Worm (Caenorhabditis elegans) whole organism, L4 larva: ENCODE measurements around the gene zig-2.
A peak's percentile ranks its signal among the peaks of the same experiment; 100 is the strongest.

ENCODE experiments used
- F26F4.8 ChIP-seq: fragments of 200-800 bp; sonication (Bioruptor generic); conservative IDR thresholded peaks from 2 replicates; pipeline ENCODE4 v1.3.6; 2022; ENCODE audit warnings: missing genetic modification characterization, missing compliant biosample characterization
- F37D6.2 ChIP-seq: sonication (generic microtip); optimal IDR thresholded peaks from 2 replicates; lab custom pipeline; 2016; ENCODE audit warnings: mild to moderate bottlenecking, missing genetic modification characterization, missing compliant biosample characterization
- F49E8.2 ChIP-seq: sonication (generic microtip); optimal IDR thresholded peaks from 2 replicates; lab custom pipeline; 2016; ENCODE audit warnings: missing compliant biosample characterization, mild to moderate bottlenecking, missing genetic modification characterization, borderline replicate concordance
- R02D3.7 ChIP-seq: fragments of 150-350 bp; sonication (generic microtip); optimal IDR thresholded peaks from 3 replicates; lab custom pipeline; 2014; ENCODE audit warnings: missing biosample characterization, missing genetic modification characterization
- T26A8.4 ChIP-seq: fragments of 200-800 bp; sonication (Bioruptor generic); IDR thresholded peaks from 2 replicates; pipeline ENCODE4 v1.3.6; 2022; ENCODE audit warnings: missing genetic modification characterization, missing compliant biosample characterization
- Y48G9A.11 ChIP-seq: fragments of 200-800 bp; sonication (Bioruptor generic); IDR thresholded peaks from 2 replicates; pipeline ENCODE4 v1.3.6; 2022; ENCODE audit warnings: missing genetic modification reagents, missing genetic modification characterization, missing compliant biosample characterization
- Y75B8A.6 ChIP-seq: fragments of 200-800 bp; sonication (Bioruptor generic); IDR thresholded peaks from 2 replicates; pipeline ENCODE4 v1.3.6; 2022; ENCODE audit warnings: missing genetic modification reagents, missing genetic modification characterization, missing compliant biosample characterization
- ZK546.5 ChIP-seq, 2 experiments: sonication (generic microtip); optimal IDR thresholded peaks; 2 replicates each; lab custom pipeline; 2017; ENCODE audit warnings: missing biosample characterization in 2 of 2, missing genetic modification characterization in 2 of 2
- aly-2 ChIP-seq: sonication (generic microtip); optimal IDR thresholded peaks from 2 replicates; lab custom pipeline; 2018; ENCODE audit warnings: missing biosample characterization, missing genetic modification characterization
- ama-1 ChIP-seq: fragments of 150-350 bp; optimal IDR thresholded peaks from 2 replicates; lab custom pipeline; 2014; ENCODE audit warnings: inconsistent platforms, mixed read lengths
- ceh-32 ChIP-seq: sonication (generic microtip); optimal IDR thresholded peaks from 2 replicates; lab custom pipeline; 2016; ENCODE audit warnings: mild to moderate bottlenecking, missing genetic modification characterization, missing compliant biosample characterization; ENCODE audit not compliant: poor library complexity
- ceh-44 ChIP-seq: fragments of 200-800 bp; sonication (Bioruptor generic); IDR thresholded peaks from 2 replicates; pipeline ENCODE4 v1.3.6; 2022; ENCODE audit warnings: missing genetic modification reagents, missing genetic modification characterization, missing compliant biosample characterization
- ces-1 ChIP-seq: fragments of 150-350 bp; sonication (generic microtip); optimal IDR thresholded peaks from 4 replicates; lab custom pipeline; 2014; ENCODE audit warnings: missing biosample characterization, missing genetic modification reagents, missing genetic modification characterization
- cey-2 ChIP-seq: sonication (generic microtip); optimal IDR thresholded peaks from 3 replicates; lab custom pipeline; 2017; ENCODE audit warnings: missing genetic modification characterization, mild to moderate bottlenecking, missing compliant biosample characterization, antibody characterized with exemption, borderline replicate concordance; ENCODE audit not compliant: insufficient read depth
- ctbp-1 ChIP-seq: fragments of 200-800 bp; sonication (Bioruptor generic); IDR thresholded peaks from 2 replicates; pipeline ENCODE4 v1.3.6; 2022; ENCODE audit warnings: missing genetic modification reagents, missing genetic modification characterization, missing compliant biosample characterization
- daf-12 ChIP-seq: fragments of 150-350 bp; optimal IDR thresholded peaks from 2 replicates; lab custom pipeline; 2014; ENCODE audit warnings: missing biosample characterization, missing genetic modification reagents, missing genetic modification characterization
- daf-8 ChIP-seq: fragments of 200-800 bp; sonication (Bioruptor generic); IDR thresholded peaks from 2 replicates; pipeline ENCODE4 v1.3.6; 2022; ENCODE audit warnings: missing genetic modification characterization, missing compliant biosample characterization
- dpl-1 ChIP-seq: fragments of 150-350 bp; optimal IDR thresholded peaks from 2 replicates; lab custom pipeline; 2014; ENCODE audit warnings: missing biosample characterization, missing genetic modification reagents, missing genetic modification characterization
- egl-27 ChIP-seq: sonication (generic microtip); optimal IDR thresholded peaks from 3 replicates; lab custom pipeline; 2017; ENCODE audit warnings: missing biosample characterization, missing genetic modification reagents, missing genetic modification characterization
- fkh-10 ChIP-seq: fragments of 150-350 bp; optimal IDR thresholded peaks from 2 replicates; lab custom pipeline; 2014; ENCODE audit warnings: missing biosample characterization, missing genetic modification reagents, missing genetic modification characterization
- hif-1 ChIP-seq, 2 experiments: sonication (generic microtip); optimal IDR thresholded peaks; 2 replicates each; lab custom pipeline; 2016 to 2017; ENCODE audit warnings: missing compliant biosample characterization in 2 of 2, missing genetic modification characterization in 2 of 2, missing genetic modification reagents in 2 of 2, missing genotype in 2 of 2, mild to moderate bottlenecking in 1 of 2
- hlh-30 ChIP-seq: sonication (generic microtip); optimal IDR thresholded peaks from 2 replicates; lab custom pipeline; 2017; ENCODE audit warnings: antibody characterized with exemption, mild to moderate bottlenecking, missing genetic modification characterization, missing compliant biosample characterization; ENCODE audit not compliant: insufficient read depth
- hmg-1.1 ChIP-seq: fragments of 200-800 bp; sonication (Bioruptor generic); IDR thresholded peaks from 2 replicates; pipeline ENCODE4 v1.3.6; 2022; ENCODE audit warnings: missing genetic modification reagents, missing genetic modification characterization, missing compliant biosample characterization
- jun-1 ChIP-seq: fragments of 150-350 bp; optimal IDR thresholded peaks from 2 replicates; lab custom pipeline; 2014; ENCODE audit warnings: missing biosample characterization, missing genetic modification reagents, missing genetic modification characterization
- lin-1 ChIP-seq: fragments of 200-800 bp; sonication (Bioruptor generic); IDR thresholded peaks from 2 replicates; pipeline ENCODE4 v1.3.6; 2022; ENCODE audit warnings: missing genetic modification reagents, missing genetic modification characterization, missing compliant biosample characterization
- lin-15B ChIP-seq: fragments of 150-350 bp; sonication (generic microtip); optimal IDR thresholded peaks from 3 replicates; lab custom pipeline; 2014; ENCODE audit warnings: missing biosample characterization, missing genetic modification characterization
- lin-29 ChIP-seq: fragments of 200-800 bp; sonication (Bioruptor generic); IDR thresholded peaks from 2 replicates; pipeline ENCODE4 v1.3.6; 2022; ENCODE audit warnings: missing genetic modification reagents, missing genetic modification characterization, missing compliant biosample characterization
- lin-38 ChIP-seq: fragments of 200-800 bp; sonication (Bioruptor generic); IDR thresholded peaks from 2 replicates; pipeline ENCODE4 v1.3.6; 2022; ENCODE audit warnings: missing genetic modification reagents, missing genetic modification characterization, missing compliant biosample characterization
- lin-39 ChIP-seq: fragments of 150-350 bp; optimal IDR thresholded peaks from 2 replicates; lab custom pipeline; 2014; ENCODE audit warnings: missing biosample characterization, missing genetic modification reagents, missing genetic modification characterization
- lir-3 ChIP-seq: sonication (generic microtip); optimal IDR thresholded peaks from 2 replicates; lab custom pipeline; 2016; ENCODE audit warnings: mild to moderate bottlenecking, missing genetic modification characterization, missing compliant biosample characterization
- lsy-2 ChIP-seq, 2 experiments: fragments of 150-350 bp in 1 of 2; sonication (generic microtip) in 1 of 2; optimal IDR thresholded peaks; 2 replicates each; lab custom pipeline; 2014 to 2017; ENCODE audit warnings: missing biosample characterization in 2 of 2, missing genetic modification characterization in 2 of 2
- madf-5 ChIP-seq, 2 experiments: fragments of 200-800 bp; sonication (Bioruptor generic); IDR thresholded peaks; 2 replicates each; pipeline ENCODE4 v1.3.6; 2022; ENCODE audit warnings: missing compliant biosample characterization in 2 of 2, missing genetic modification characterization in 2 of 2
- mdl-1 ChIP-seq, 2 experiments: fragments of 150-350 bp in 1 of 2; sonication (generic microtip) in 1 of 2; optimal IDR thresholded peaks; 2 replicates each; lab custom pipeline; 2014 to 2017; ENCODE audit warnings: missing biosample characterization in 2 of 2, missing genetic modification characterization in 2 of 2
- nhr-102 ChIP-seq: sonication (generic microtip); optimal IDR thresholded peaks from 2 replicates; lab custom pipeline; 2016; ENCODE audit warnings: mild to moderate bottlenecking, missing genetic modification characterization, moderate library complexity, missing compliant biosample characterization
- nhr-28 ChIP-seq: fragments of 150-350 bp; optimal IDR thresholded peaks from 2 replicates; lab custom pipeline; 2014; ENCODE audit warnings: missing biosample characterization, missing genetic modification characterization
- nhr-42 ChIP-seq: fragments of 200-800 bp; sonication (Bioruptor generic); IDR thresholded peaks from 2 replicates; pipeline ENCODE4 v1.3.6; 2022; ENCODE audit warnings: missing genetic modification characterization, missing compliant biosample characterization
- nhr-48 ChIP-seq: sonication (generic microtip); optimal IDR thresholded peaks from 2 replicates; lab custom pipeline; 2016; ENCODE audit warnings: mild to moderate bottlenecking, missing genetic modification characterization, missing compliant biosample characterization
- nhr-76 ChIP-seq: fragments of 150-350 bp; optimal IDR thresholded peaks from 2 replicates; lab custom pipeline; 2014; ENCODE audit warnings: missing biosample characterization, missing genetic modification characterization
- nhr-77 ChIP-seq: fragments of 150-350 bp; optimal IDR thresholded peaks from 2 replicates; lab custom pipeline; 2014; ENCODE audit warnings: missing biosample characterization, missing genetic modification characterization
- pha-4 ChIP-seq, 2 experiments: fragments of 150-350 bp in 1 of 2; fragments of 200-800 bp in 1 of 2; sonication (Bioruptor generic) in 1 of 2; IDR thresholded peaks in 1 of 2; optimal IDR thresholded peaks in 1 of 2; 2 replicates each; pipeline versions ENCODE4 v1.3.6 to Lab custom; 2014 to 2022; ENCODE audit warnings: missing genetic modification characterization in 2 of 2, missing genetic modification reagents in 2 of 2, missing biosample characterization in 1 of 2, missing compliant biosample characterization in 1 of 2
- rbr-2 ChIP-seq: sonication (generic microtip); optimal IDR thresholded peaks from 2 replicates; lab custom pipeline; 2016; ENCODE audit warnings: missing genotype, missing genetic modification characterization, missing compliant biosample characterization
- saeg-2 ChIP-seq: fragments of 200-800 bp; sonication (Bioruptor generic); IDR thresholded peaks from 2 replicates; pipeline ENCODE4 v1.3.6; 2022; ENCODE audit warnings: missing genetic modification reagents, missing genetic modification characterization, missing compliant biosample characterization
- snpc-4 ChIP-seq: fragments of 150-350 bp; optimal IDR thresholded peaks from 2 replicates; lab custom pipeline; 2014; ENCODE audit warnings: missing biosample characterization, missing genetic modification characterization
- spr-1 ChIP-seq: sonication (generic microtip); optimal IDR thresholded peaks from 2 replicates; lab custom pipeline; 2016; ENCODE audit warnings: mild to moderate bottlenecking, missing genetic modification characterization, missing compliant biosample characterization
- spr-3 ChIP-seq: fragments of 200-800 bp; sonication (Bioruptor generic); optimal IDR thresholded peaks from 2 replicates; lab custom pipeline; 2018; ENCODE audit warnings: mild to moderate bottlenecking, missing genetic modification characterization, missing compliant biosample characterization
- tra-1 ChIP-seq: fragments of 200-800 bp; sonication (Bioruptor generic); IDR thresholded peaks from 2 replicates; pipeline ENCODE4 v1.3.6; 2022; ENCODE audit warnings: missing genetic modification reagents, missing genetic modification characterization, missing compliant biosample characterization
- unc-62 ChIP-seq, 3 experiments: fragments of 150-350 bp in 1 of 3; sonication (generic microtip); optimal IDR thresholded peaks in 2 of 3; peaks in 1 of 3; 1 replicate in 1 of 3; 2 replicates in 2 of 3; lab custom pipeline; 2014 to 2017; ENCODE audit warnings: missing biosample characterization in 3 of 3, missing genetic modification characterization in 3 of 3, missing genetic modification reagents in 3 of 3, missing genotype in 1 of 3
- zip-11 ChIP-seq: fragments of 200-800 bp; sonication (Bioruptor generic); IDR thresholded peaks from 2 replicates; pipeline ENCODE4 v1.3.6; 2022; ENCODE audit warnings: missing genetic modification characterization, missing compliant biosample characterization
- ztf-7 ChIP-seq: fragments of 150-350 bp; optimal IDR thresholded peaks from 2 replicates; lab custom pipeline; 2014; ENCODE audit warnings: missing biosample characterization, missing genetic modification characterization

Gene zig-2

DNA sequence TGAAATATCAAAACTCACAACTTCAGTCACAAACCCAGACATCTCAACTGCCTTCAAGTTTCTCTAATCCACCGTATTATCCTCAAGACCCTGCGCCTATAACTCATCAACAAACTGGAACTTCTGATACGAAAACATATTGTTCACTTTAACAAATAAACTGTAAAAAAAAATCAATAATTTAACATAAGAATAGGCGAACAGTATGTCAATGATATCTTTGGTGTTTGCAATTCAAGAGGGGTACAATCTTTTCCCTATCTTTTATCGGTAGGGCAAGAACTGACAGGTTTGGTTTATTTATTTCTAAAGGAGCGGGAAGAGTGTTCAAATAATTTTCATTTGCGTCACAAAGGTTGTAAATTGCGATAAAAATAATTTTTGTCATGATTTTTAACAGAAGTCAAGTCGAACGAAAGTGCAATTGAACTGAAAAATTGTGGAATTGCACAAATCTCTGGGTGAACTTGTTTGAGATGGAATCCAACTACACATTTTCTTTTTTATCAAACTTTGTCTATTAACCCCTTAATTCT lies 21.8 kb upstream of the zig-2 start (continued):
- TF ChIP-seq nhr-77 (tag; lab: Kevin White, UChicago) (peak; percentile 100), lin-38 (peak; percentile 84), ces-1 (GFP tag; lab: Kevin White, UChicago) (peak; percentile 97), dpl-1 (GFP tag; lab: Kevin White, UChicago) (peak; percentile 66), R02D3.7 (tag; lab: Kevin White, UChicago) (peak; percentile 32), tra-1 (peak; percentile 96), lin-1 (GFP tag; lab: Robert Waterston, UW) (peak; percentile 92), F26F4.8 (GFP tag; lab: Robert Waterston, UW) (no peak), T26A8.4 (GFP tag; lab: Robert Waterston, UW) (peak; percentile 99), jun-1 (peak; percentile 99), lsy-2 (tag; optimal IDR thresholded peaks at IDR 0.05; lab: Kevin White, UChicago) (peak; percentile 94 to 97), Y75B8A.6 (GFP tag; lab: Robert Waterston, UW) (no peak), ctbp-1 (GFP tag; lab: Robert Waterston, UW) (peak; percentile 98), madf-5 (GFP tag; IDR thresholded peaks at IDR 0.05; lab: Robert Waterston, UW) (peak in 1 of 2 experiments; percentile 85; a peak in 1 of 4 replicates), ZK546.5 (tag; optimal IDR thresholded peaks at IDR 0.05; lab: Kevin White, UChicago) (peak; percentile 29 to 68), mdl-1 (tag; optimal IDR thresholded peaks at IDR 0.05; lab: Kevin White, UChicago) (peak; percentile 87 to 89), ama-1 (lab: Kevin White, UChicago) (no peak), ztf-7 (tag; lab: Kevin White, UChicago) (peak; percentile 95), ceh-44 (GFP tag; lab: Robert Waterston, UW) (0 out of 2 replicates have a peak, but pooled peaks have one; percentile 32), saeg-2 (GFP tag; lab: Robert Waterston, UW) (peak; percentile 93), lin-15B (tag; lab: Kevin White, UChicago) (peak; percentile 13), nhr-76 (tag; lab: Kevin White, UChicago) (peak; percentile 87), zip-11 (GFP tag; lab: Robert Waterston, UW) (no peak), egl-27 (tag; lab: Kevin White, UChicago) (peak; percentile 69), fkh-10 (GFP tag; lab: Kevin White, UChicago) (peak; percentile 100), aly-2 (no peak), lir-3 (tag; lab: Kevin White, UChicago) (peak; percentile 94), ceh-32 (tag; lab: Kevin White, UChicago) (peak; percentile 89), Y48G9A.11 (no peak), unc-62 (GFP tag; optimal IDR thresholded peaks at IDR 0.05 in 1 of 2; lab: Kevin White, UChicago) (peak; percentile 65 to 100), unc-62 (tag; optimal IDR thresholded peaks at IDR 0.05; lab: Kevin White, UChicago) (peak; percentile 96), nhr-102 (peak; percentile 99), spr-3 (peak; percentile 91), nhr-42 (GFP tag; lab: Robert Waterston, UW) (peak; percentile 97), daf-12 (tag; lab: Kevin White, UChicago) (peak; percentile 9), F37D6.2 (tag; lab: Kevin White, UChicago) (peak; percentile 98), rbr-2 (tag; lab: Kevin White, UChicago) (peak; percentile 99), nhr-28 (peak; percentile 91), snpc-4 (peak; percentile 50), lin-39 (tag; lab: Kevin White, UChicago) (peak; percentile 92), hif-1 (tag; optimal IDR thresholded peaks at IDR 0.05; lab: Kevin White, UChicago) (peak; percentile 71 to 85), nhr-48 (tag; lab: Kevin White, UChicago) (peak; percentile 97), lin-29 (peak; percentile 94), pha-4 (GFP tag; IDR thresholded peaks at IDR 0.05; lab: Robert Waterston, UW) (peak; percentile 96), pha-4 (tag; optimal IDR thresholded peaks at IDR 0.05; lab: Kevin White, UChicago) (peak; percentile 95), hmg-1.1 (peak; percentile 99), cey-2 (tag; lab: Kevin White, UChicago) (peak; percentile 86), hlh-30 (tag; lab: Kevin White, UChicago) (peak; percentile 93), F49E8.2 (tag; lab: Kevin White, UChicago) (peak; percentile 39), spr-1 (tag; lab: Kevin White, UChicago) (peak; percentile 96), daf-8 (GFP tag; lab: Robert Waterston, UW) (peak; percentile 57; the same call in 1 of the 2 replicates)
